Worm (Caenorhabditis elegans) whole organism, early embryonic: ENCODE data around the gene str-112.

ENCODE experiments used
- F13C5.2 ChIP-seq: sonication (generic microtip); optimal IDR thresholded peaks from 2 replicates; lab custom pipeline; 2017; ENCODE audit warnings: mild to moderate bottlenecking, missing genetic modification characterization, inconsistent platforms, missing compliant biosample characterization
- ama-1 ChIP-seq: fragments of 150-350 bp; optimal IDR thresholded peaks from 2 replicates; lab custom pipeline; 2014
- ceh-13 ChIP-seq: fragments of 200-800 bp; sonication (Bioruptor generic); optimal IDR thresholded peaks from 2 replicates; lab custom pipeline; 2018; ENCODE audit warnings: mild to moderate bottlenecking, missing genetic modification characterization, missing compliant biosample characterization
- hmg-4 ChIP-seq: fragments of 200-800 bp; sonication (Bioruptor generic); optimal IDR thresholded peaks from 2 replicates; lab custom pipeline; 2018; ENCODE audit warnings: mild to moderate bottlenecking, missing genetic modification characterization, missing compliant biosample characterization
- tbx-37 ChIP-seq: fragments of 200-800 bp; sonication (Bioruptor generic); conservative IDR thresholded peaks from 2 replicates; pipeline ENCODE4 v1.3.6; 2022; ENCODE audit warnings: missing genetic modification reagents, missing genetic modification characterization, missing compliant biosample characterization
- tra-4 ChIP-seq: sonication (generic microtip); optimal IDR thresholded peaks from 2 replicates; lab custom pipeline; 2017; ENCODE audit warnings: missing genetic modification characterization, missing compliant biosample characterization

DNA sequence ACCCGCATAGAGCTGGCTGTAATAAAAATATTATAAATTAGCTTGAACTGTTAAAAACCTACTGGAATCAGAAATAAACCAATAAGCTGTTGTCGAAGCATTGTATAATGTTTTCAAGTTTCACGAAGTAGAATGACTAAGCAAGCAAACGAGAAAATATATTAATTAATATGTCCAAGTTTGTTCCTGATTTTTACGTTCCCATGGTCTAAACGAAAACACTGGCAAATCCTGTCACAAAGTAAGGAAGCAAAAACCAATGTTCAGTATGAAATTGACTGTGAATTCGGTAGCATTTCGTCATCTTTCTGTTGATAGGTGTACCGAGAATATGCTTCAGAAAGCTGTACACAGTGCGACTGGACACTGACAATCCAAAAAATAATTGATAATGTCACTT, 18.1 kb downstream of the str-112 start, which contains the start of gene srx-34:
- TF ChIP-seq tbx-37 (GFP tag; lab: Robert Waterston, UW) (no peak), hmg-4 (GFP tag; lab: Kevin White, UChicago) (no peak), F13C5.2 (no peak), tra-4 (tag; lab: Kevin White, UChicago) (no peak), ama-1 (lab: Kevin White, UChicago) (no peak), ceh-13 (GFP tag; lab: Kevin White, UChicago) (no peak)
